Fruit fly (Drosophila melanogaster) whole organism, embryonic: ENCODE data around the gene CG31103.

ENCODE experiments used
- BEAF-32 ChIP-seq: fragments of 200-800 bp; sonication (Bioruptor generic); optimal IDR thresholded peaks from 3 replicates; lab custom pipeline; 2017; ENCODE audit warnings: missing biosample characterization, missing genetic modification characterization, mild to moderate bottlenecking, moderate library complexity, missing genetic modification reagents
- CG11247 ChIP-seq: fragments of 200-800 bp; sonication (Bioruptor generic); IDR thresholded peaks from 2 replicates; pipeline ENCODE4 v1.3.6; 2022; ENCODE audit warnings: missing biosample characterization, missing genetic modification characterization
- CG11695 ChIP-seq: fragments of 200-800 bp; sonication (Bioruptor generic); IDR thresholded peaks from 3 replicates; pipeline ENCODE4 v1.3.6; 2022; ENCODE audit warnings: missing biosample characterization, missing genetic modification characterization
- CG11723 ChIP-seq: fragments of 200-800 bp; sonication (Bioruptor generic); optimal IDR thresholded peaks from 2 replicates; lab custom pipeline; 2017; ENCODE audit warnings: missing biosample characterization, mild to moderate bottlenecking, missing genetic modification characterization
- CG12104 ChIP-seq: fragments of 200-800 bp; sonication (Bioruptor generic); optimal IDR thresholded peaks from 3 replicates; lab custom pipeline; 2016; ENCODE audit warnings: missing biosample characterization, missing genetic modification characterization
- CG12659 ChIP-seq: fragments of 200-800 bp; sonication (Bioruptor generic); optimal IDR thresholded peaks from 3 replicates; lab custom pipeline; 2017; ENCODE audit warnings: mild to moderate bottlenecking, missing biosample characterization, missing genetic modification reagents, missing genetic modification characterization
- CG14860 ChIP-seq: fragments of 200-800 bp; sonication (Bioruptor generic); IDR thresholded peaks from 3 replicates; pipeline ENCODE4 v1.3.6; 2022; ENCODE audit warnings: missing biosample characterization, missing genetic modification characterization; ENCODE audit not compliant: partially characterized antibody
- CG15269 ChIP-seq: fragments of 200-800 bp; sonication (Bioruptor generic); optimal IDR thresholded peaks from 2 replicates; lab custom pipeline; 2018; ENCODE audit warnings: missing biosample characterization, mild to moderate bottlenecking, missing genetic modification characterization, moderate library complexity
- CG17361 ChIP-seq: fragments of 200-800 bp; sonication (Bioruptor generic); IDR thresholded peaks from 3 replicates; pipeline ENCODE4 v1.3.6; 2022; ENCODE audit warnings: missing biosample characterization, missing genetic modification characterization
- CG2875 ChIP-seq: fragments of 200-800 bp; sonication (Bioruptor generic); optimal IDR thresholded peaks from 2 replicates; lab custom pipeline; 2017; ENCODE audit warnings: missing biosample characterization, mild to moderate bottlenecking, missing genetic modification characterization, missing genetic modification reagents
- CG2889 ChIP-seq: fragments of 200-800 bp; sonication (Bioruptor generic); IDR thresholded peaks from 3 replicates; pipeline ENCODE4 v1.3.6; 2022; ENCODE audit warnings: missing biosample characterization, missing genetic modification characterization
- CG3995 ChIP-seq: fragments of 200-800 bp; sonication (Bioruptor generic); optimal IDR thresholded peaks from 3 replicates; lab custom pipeline; 2016; ENCODE audit warnings: missing biosample characterization, missing genetic modification characterization
- CG4328 ChIP-seq: fragments of 200-800 bp; sonication (Bioruptor generic); optimal IDR thresholded peaks from 3 replicates; lab custom pipeline; 2017; ENCODE audit warnings: missing biosample characterization, missing genetic modification reagents, missing genetic modification characterization
- CG4820 ChIP-seq: fragments of 200-800 bp; sonication (Bioruptor generic); optimal IDR thresholded peaks from 3 replicates; lab custom pipeline; 2016; ENCODE audit warnings: missing biosample characterization, missing genetic modification characterization
- CG5180 ChIP-seq: fragments of 200-800 bp; sonication (Bioruptor generic); optimal IDR thresholded peaks from 3 replicates; lab custom pipeline; 2017; ENCODE audit warnings: missing biosample characterization, missing genetic modification characterization, mild to moderate bottlenecking, moderate library complexity, missing genetic modification reagents
- CG5953 ChIP-seq: fragments of 200-800 bp; sonication (Bioruptor generic); IDR thresholded peaks from 2 replicates; pipeline ENCODE4 v1.3.6; 2022; ENCODE audit warnings: missing biosample characterization, missing genetic modification characterization
- CG8388 ChIP-seq: fragments of 200-800 bp; sonication (Bioruptor generic); optimal IDR thresholded peaks from 2 replicates; lab custom pipeline; 2019; ENCODE audit warnings: missing biosample characterization, mild to moderate bottlenecking, missing genetic modification characterization, moderate library complexity
- CG8924 ChIP-seq: fragments of 200-800 bp; optimal IDR thresholded peaks from 3 replicates; lab custom pipeline; 2019; ENCODE audit warnings: missing biosample characterization, mild to moderate bottlenecking, missing genetic modification characterization, moderate library complexity
- CG9727 ChIP-seq: fragments of 200-800 bp; sonication (Bioruptor generic); optimal IDR thresholded peaks from 3 replicates; lab custom pipeline; 2017; ENCODE audit warnings: missing biosample characterization, mild to moderate bottlenecking, missing genetic modification characterization
- CG9817 ChIP-seq: fragments of 200-800 bp; sonication (Bioruptor generic); optimal IDR thresholded peaks from 2 replicates; lab custom pipeline; 2018; ENCODE audit warnings: missing biosample characterization, mild to moderate bottlenecking, missing genetic modification characterization, moderate library complexity
- D ChIP-seq, 2 experiments: fragments of 200-800 bp in 1 of 2; fragments of >200 bp in 1 of 2; sonication (Bioruptor generic) in 1 of 2; optimal IDR thresholded peaks; 2 replicates in 1 of 2; 3 replicates in 1 of 2; lab custom pipeline; 2017; ENCODE audit warnings: mild to moderate bottlenecking in 1 of 2, missing biosample characterization in 1 of 2, missing genetic modification characterization in 1 of 2, missing genetic modification reagents in 1 of 2
- Dad ChIP-seq: fragments of 200-800 bp; sonication (Bioruptor generic); optimal IDR thresholded peaks from 3 replicates; lab custom pipeline; 2016; ENCODE audit warnings: missing biosample characterization, missing genetic modification characterization
- Dref ChIP-seq: fragments of 200-800 bp; sonication (Bioruptor generic); IDR thresholded peaks from 2 replicates; pipeline ENCODE4 v1.3.6; 2022; ENCODE audit warnings: missing biosample characterization, missing genetic modification characterization
- Jarid2 ChIP-seq: fragments of 200-800 bp; sonication (Bioruptor generic); optimal IDR thresholded peaks from 3 replicates; lab custom pipeline; 2017; ENCODE audit warnings: mild to moderate bottlenecking, missing biosample characterization, missing genetic modification reagents, missing genetic modification characterization
- Nf-YC ChIP-seq: fragments of 200-800 bp; optimal IDR thresholded peaks from 3 replicates; lab custom pipeline; 2019; ENCODE audit warnings: missing biosample characterization, mild to moderate bottlenecking, missing genetic modification characterization, moderate library complexity
- Optix ChIP-seq: fragments of 200-800 bp; sonication (Bioruptor generic); IDR thresholded peaks from 3 replicates; pipeline ENCODE4 v1.3.6; 2022; ENCODE audit warnings: missing biosample characterization, missing genetic modification characterization
- Tbp ChIP-seq: fragments of >200 bp; optimal IDR thresholded peaks from 2 replicates; lab custom pipeline; 2018; ENCODE audit warnings: missing biosample characterization, missing genetic modification characterization
- Xrp1 ChIP-seq: fragments of 200-800 bp; sonication (Bioruptor generic); IDR thresholded peaks from 2 replicates; pipeline ENCODE4 v1.3.6; 2022; ENCODE audit warnings: missing biosample characterization, missing genetic modification characterization
- ci ChIP-seq: fragments of 200-800 bp; sonication (Bioruptor generic); IDR thresholded peaks from 3 replicates; pipeline ENCODE4 v1.3.6; 2022; ENCODE audit warnings: missing biosample characterization, missing genetic modification characterization
- crol ChIP-seq: fragments of 200-800 bp; sonication (Bioruptor generic); IDR thresholded peaks from 2 replicates; pipeline ENCODE4 v1.3.6; 2022; ENCODE audit warnings: missing biosample characterization, missing genetic modification characterization
- dimm ChIP-seq: fragments of 200-800 bp; sonication (Bioruptor generic); IDR thresholded peaks from 2 replicates; pipeline ENCODE4 v1.3.6; 2022; ENCODE audit warnings: missing biosample characterization, missing genetic modification characterization
- eyg ChIP-seq: fragments of 200-800 bp; sonication (Bioruptor generic); optimal IDR thresholded peaks from 3 replicates; lab custom pipeline; 2016; ENCODE audit warnings: missing biosample characterization, missing genetic modification characterization
- fd3F ChIP-seq: fragments of 200-800 bp; sonication (Bioruptor generic); optimal IDR thresholded peaks from 2 replicates; lab custom pipeline; 2018; ENCODE audit warnings: missing biosample characterization, mild to moderate bottlenecking, missing genetic modification characterization, moderate library complexity
- gem ChIP-seq: fragments of 200-800 bp; sonication (Bioruptor generic); optimal IDR thresholded peaks from 2 replicates; lab custom pipeline; 2019; ENCODE audit warnings: missing biosample characterization, mild to moderate bottlenecking, missing genetic modification characterization, moderate library complexity
- gsb ChIP-seq: fragments of 200-800 bp; sonication (Bioruptor generic); IDR thresholded peaks from 2 replicates; pipeline ENCODE4 v1.3.6; 2022; ENCODE audit warnings: missing biosample characterization, missing genetic modification characterization
- inv ChIP-seq: fragments of 200-800 bp; sonication (Bioruptor generic); IDR thresholded peaks from 2 replicates; pipeline ENCODE4 v1.3.6; 2022; ENCODE audit warnings: missing biosample characterization, missing genetic modification characterization; ENCODE audit not compliant: partially characterized antibody
- kay ChIP-seq: fragments of 200-800 bp; sonication (Bioruptor generic); optimal IDR thresholded peaks from 2 replicates; lab custom pipeline; 2016; ENCODE audit warnings: missing biosample characterization, missing genetic modification characterization
- nerfin-1 ChIP-seq: fragments of 200-800 bp; sonication (Bioruptor generic); optimal IDR thresholded peaks from 3 replicates; lab custom pipeline; 2019; ENCODE audit warnings: missing biosample characterization, mild to moderate bottlenecking, missing genetic modification characterization, moderate library complexity
- nom ChIP-seq: fragments of 200-800 bp; sonication (Bioruptor generic); optimal IDR thresholded peaks from 2 replicates; lab custom pipeline; 2017; ENCODE audit warnings: missing biosample characterization, missing genetic modification characterization, mild to moderate bottlenecking, moderate library complexity, missing genetic modification reagents
- otp ChIP-seq: fragments of 200-800 bp; sonication (Bioruptor generic); IDR thresholded peaks from 3 replicates; pipeline ENCODE4, ENCODE4 v1.3.6; 2022; ENCODE audit warnings: missing biosample characterization, missing genetic modification characterization
- pnt ChIP-seq: fragments of 200-800 bp; sonication (Bioruptor generic); optimal IDR thresholded peaks from 3 replicates; lab custom pipeline; 2016; ENCODE audit warnings: missing biosample characterization, missing genetic modification characterization
- ranshi ChIP-seq: fragments of 200-800 bp; sonication (Bioruptor generic); IDR thresholded peaks from 2 replicates; pipeline ENCODE4 v1.3.6; 2022; ENCODE audit warnings: missing biosample characterization, missing genetic modification characterization
- ro ChIP-seq: fragments of 200-800 bp; sonication (Bioruptor generic); IDR thresholded peaks from 2 replicates; pipeline ENCODE4 v1.3.6; 2022; ENCODE audit warnings: missing biosample characterization, missing genetic modification characterization
- slou ChIP-seq: fragments of 200-800 bp; sonication (Bioruptor generic); optimal IDR thresholded peaks from 3 replicates; lab custom pipeline; 2016; ENCODE audit warnings: missing biosample characterization, missing genetic modification characterization
- twi ChIP-seq: fragments of 200-800 bp; optimal IDR thresholded peaks from 2 replicates; lab custom pipeline; 2019; ENCODE audit warnings: missing biosample characterization, mild to moderate bottlenecking, missing genetic modification characterization, moderate library complexity
- vnd ChIP-seq: fragments of 200-800 bp; sonication (Bioruptor generic); IDR thresholded peaks from 3 replicates; pipeline ENCODE4 v1.3.6; 2022; ENCODE audit warnings: missing biosample characterization, missing genetic modification characterization; ENCODE audit not compliant: partially characterized antibody
- wek ChIP-seq: fragments of 200-800 bp; sonication (Bioruptor generic); optimal IDR thresholded peaks from 3 replicates; lab custom pipeline; 2018; ENCODE audit warnings: missing biosample characterization, mild to moderate bottlenecking, missing genetic modification characterization, moderate library complexity
- zfh2 ChIP-seq: fragments of 200-800 bp; sonication (Bioruptor generic); optimal IDR thresholded peaks from 2 replicates; lab custom pipeline; 2016; ENCODE audit warnings: missing biosample characterization, missing genetic modification characterization

CG31103 gene

DNA sequence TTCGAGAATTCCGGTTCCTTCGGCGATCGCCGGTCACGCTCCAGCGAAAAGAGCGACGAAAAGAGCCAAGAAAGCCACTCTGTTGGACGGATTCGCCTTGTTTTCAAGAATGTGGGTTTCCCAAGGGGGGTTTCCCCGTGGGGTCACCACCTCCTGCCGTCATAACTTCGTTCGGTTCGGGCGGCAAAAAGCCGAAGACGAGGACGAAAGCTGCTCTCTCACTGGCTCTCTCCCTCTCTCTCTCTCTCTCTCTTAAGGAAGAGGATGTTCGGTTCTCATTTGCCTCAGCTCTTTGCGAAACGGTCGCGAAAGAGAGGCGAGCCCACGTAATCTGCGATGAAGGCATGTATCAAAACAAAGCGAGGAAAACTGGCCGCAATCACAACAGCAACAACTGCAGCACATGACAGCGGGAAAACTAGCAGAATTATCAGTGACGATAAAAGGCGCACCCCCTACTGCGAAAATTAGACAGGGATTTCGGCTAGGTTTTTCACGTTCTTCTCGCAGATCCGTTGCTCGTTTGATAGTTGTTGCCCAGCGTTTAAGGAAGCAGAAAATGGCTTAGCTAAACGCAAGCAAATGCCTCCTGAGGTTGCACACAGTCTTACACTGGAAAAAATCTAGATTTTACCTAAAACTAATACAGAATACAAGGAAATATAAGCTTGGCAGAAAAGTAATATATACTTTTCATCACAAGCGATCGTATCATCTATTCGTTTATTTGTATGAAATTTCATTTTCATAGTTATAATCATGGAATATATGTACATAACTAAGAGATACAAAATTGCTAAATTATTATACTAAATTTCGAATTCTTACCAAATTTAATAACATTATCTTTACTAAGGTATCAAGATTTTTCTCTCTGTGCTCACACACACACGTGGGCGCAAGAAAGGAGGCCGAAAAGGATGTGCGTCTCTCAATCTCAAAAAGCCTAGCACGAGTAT, 35.4 kb upstream of the CG31103 start, which contains the start of gene dan (continued):
- TF ChIP-seq D (optimal IDR thresholded peaks at IDR 0.05; lab: Kevin White, UChicago) (no peak), D (GFP tag; optimal IDR thresholded peaks at IDR 0.05; lab: Kevin White, UChicago) (peak; percentile 9), CG11723 (GFP tag; lab: Kevin White, UChicago) (no peak), Optix (GFP tag; lab: Robert Waterston, UW) (no peak), ranshi (GFP tag; lab: Robert Waterston, UW) (no peak), fd3F (GFP tag; lab: Kevin White, UChicago) (peak; percentile 16), CG9817 (tag; lab: Kevin White, UChicago) (peak; percentile 39), Dref (no peak), ci (GFP tag; lab: Robert Waterston, UW) (no peak), BEAF-32 (no peak), ro (GFP tag; lab: Robert Waterston, UW) (no peak), CG17361 (peak; percentile 78), CG2875 (no peak), CG12104 (GFP tag; lab: Kevin White, UChicago) (peak; percentile 6), gsb (GFP tag; lab: Robert Waterston, UW) (no peak), Tbp (GFP tag; lab: Kevin White, UChicago) (no peak), vnd (GFP tag; lab: Robert Waterston, UW) (no peak), nom (GFP tag; lab: Kevin White, UChicago) (no peak), wek (no peak), Xrp1 (GFP tag; lab: Robert Waterston, UW) (0 out of 2 replicates have a peak, but pooled peaks have one; percentile 37), slou (no peak), inv (no peak), zfh2 (GFP tag; lab: Kevin White, UChicago) (no peak), CG14860 (GFP tag; lab: Robert Waterston, UW) (no peak), CG4820 (peak; percentile 24), CG5953 (no peak), nerfin-1 (tag; lab: Kevin White, UChicago) (no peak), kay (GFP tag; lab: Kevin White, UChicago) (no peak), twi (tag; lab: Kevin White, UChicago) (peak; percentile 62), CG12659 (peak; percentile 37), Nf-YC (tag; lab: Kevin White, UChicago) (peak; percentile 47), CG9727 (peak; percentile 82), CG8924 (peak; percentile 66), otp (GFP tag; lab: Robert Waterston, UW) (no peak), CG3995 (GFP tag; lab: Kevin White, UChicago) (no peak), Jarid2 (no peak), CG2889 (GFP tag; lab: Robert Waterston, UW) (no peak), CG5180 (peak; percentile 7), CG15269 (tag; lab: Kevin White, UChicago) (peak; percentile 51), CG11247 (GFP tag; lab: Robert Waterston, UW) (no peak), CG11695 (GFP tag; lab: Robert Waterston, UW) (0 out of 3 replicates have a peak, but pooled peaks have one; percentile 45), CG8388 (GFP tag; lab: Kevin White, UChicago) (peak; percentile 43), CG4328 (GFP tag; lab: Kevin White, UChicago) (no peak), crol (GFP tag; lab: Robert Waterston, UW) (peak; percentile 40; the same call in 1 of the 2 replicates), dimm (GFP tag; lab: Robert Waterston, UW) (no peak), eyg (GFP tag; lab: Kevin White, UChicago) (no peak), gem (tag; lab: Kevin White, UChicago) (peak; percentile 82), pnt (no peak), Dad (GFP tag; lab: Kevin White, UChicago) (no peak)
